Worm (Caenorhabditis elegans) whole organism, midembryonic: ENCODE data around the gene Y53C12A.11.

Source experiments
- flt-1 ChIP-seq: fragments of 200-800 bp; sonication (Bioruptor generic); IDR thresholded peaks from 2 replicates; pipeline ENCODE4 v1.3.6; 2022; ENCODE audit warnings: missing genetic modification characterization, missing compliant biosample characterization
- klf-2 ChIP-seq: fragments of 200-800 bp; sonication (Bioruptor generic); conservative IDR thresholded peaks from 2 replicates; pipeline ENCODE4 v1.3.6; 2022; ENCODE audit warnings: missing genetic modification reagents, missing genetic modification characterization, missing compliant biosample characterization
- ref-1 ChIP-seq: fragments of 200-800 bp; sonication (Bioruptor generic); conservative IDR thresholded peaks from 2 replicates; pipeline ENCODE4 v1.3.6; 2022; ENCODE audit warnings: missing genetic modification reagents, missing genetic modification characterization, missing compliant biosample characterization

DNA sequence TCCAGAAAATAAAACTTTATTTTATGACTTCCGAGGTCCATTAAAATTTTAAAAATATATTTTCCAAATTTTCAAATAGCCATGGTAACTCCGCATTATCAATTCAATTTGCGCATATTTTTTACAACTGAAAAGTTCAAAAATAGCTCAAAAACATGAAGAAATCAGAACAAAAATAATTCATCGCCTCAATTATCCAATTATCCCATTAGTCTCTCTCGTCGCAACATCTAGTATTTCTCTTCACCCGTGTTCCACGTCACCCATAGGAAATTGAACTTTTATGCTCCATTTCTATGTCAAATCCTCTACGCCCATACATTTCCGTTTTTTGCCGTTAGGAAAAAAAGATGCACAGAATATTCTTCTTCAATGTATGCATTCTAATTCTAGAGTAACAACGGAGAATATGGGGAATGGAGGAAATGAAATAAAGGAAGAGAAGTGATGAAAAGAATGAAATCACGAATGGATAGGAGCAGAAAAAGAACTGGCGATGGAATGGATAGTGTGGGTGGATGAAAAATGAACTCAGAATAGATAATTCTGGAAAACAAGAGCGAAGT lies 28.3 kb downstream of the Y53C12A.11 start:
- no peak for TF ChIP-seq ref-1 (GFP tag; lab: Robert Waterston, UW)
- TF ChIP-seq flt-1 (GFP tag; lab: Robert Waterston, UW) = no peak
- TF ChIP-seq klf-2 = no peak
